Fruit fly (Drosophila melanogaster): ENCODE results near the gene Sfp65A.

Gene Sfp65A

DNA sequence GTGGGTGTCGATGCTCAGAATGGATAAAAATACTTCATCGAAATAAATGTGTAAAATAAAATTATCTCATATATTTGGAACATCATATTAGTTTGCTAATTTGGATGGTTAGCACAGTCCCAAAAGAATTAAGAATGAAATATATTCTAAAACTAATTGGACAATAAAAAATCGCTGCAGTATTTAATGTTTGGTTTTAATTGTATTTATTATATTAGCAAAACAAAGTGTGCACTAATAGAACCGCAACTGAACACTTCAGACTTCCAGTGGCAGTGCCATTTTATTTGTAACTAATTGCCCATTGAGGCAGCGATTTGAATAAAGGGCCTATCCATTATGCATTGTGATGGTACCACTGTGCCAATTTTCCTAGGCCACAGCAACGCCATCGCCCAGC lies 5.0 kb downstream of the Sfp65A start (continued):
- TF ChIP-seq svp (GFP tag): no peak
- TF ChIP-seq spab (GFP tag; optimal IDR thresholded peaks at IDR 0.05): peak; percentile 54
- TF ChIP-seq Ets21C (GFP tag; optimal IDR thresholded peaks at IDR 0.05): no peak
- TF ChIP-seq CG32006 (GFP tag; optimal IDR thresholded peaks at IDR 0.05): peak; percentile 43
- no peak for TF ChIP-seq CG1621 (tag; optimal IDR thresholded peaks at IDR 0.05)
- TF ChIP-seq CG3919 (GFP tag; optimal IDR thresholded peaks at IDR 0.05): peak; percentile 24
- peak; percentile 53 for TF ChIP-seq CG6808 (GFP tag; optimal IDR thresholded peaks at IDR 0.05)

DNA sequence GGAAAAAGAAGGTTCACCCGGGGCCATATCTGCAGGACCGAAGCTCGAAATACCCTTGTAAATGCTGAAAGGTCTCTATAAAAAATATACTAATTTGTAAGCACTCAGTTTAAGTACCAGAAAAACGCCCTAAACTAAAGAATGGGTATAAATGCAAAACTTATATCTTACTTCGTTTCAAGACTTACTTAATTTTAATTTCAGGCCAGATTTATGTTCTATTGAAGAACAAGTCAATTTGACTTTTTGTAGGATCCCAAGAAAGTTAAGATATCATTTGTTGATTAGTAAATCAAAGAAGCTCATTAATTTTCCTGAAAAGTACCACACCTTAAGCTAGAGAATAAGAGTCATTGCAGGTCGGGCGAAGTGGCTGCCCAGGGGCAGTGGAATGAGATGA lies 7.1 kb downstream of the Sfp65A start:
- TF ChIP-seq fd85E (GFP tag; optimal IDR thresholded peaks at IDR 0.05) (no peak), Hr39 (GFP tag; optimal IDR thresholded peaks at IDR 0.05) (peak; percentile 9), acj6 (GFP tag; optimal IDR thresholded peaks at IDR 0.05) (peak; percentile 6), cyc (GFP tag; optimal IDR thresholded peaks at IDR 0.05) (peak; percentile 14), esn (GFP tag; optimal IDR thresholded peaks at IDR 0.05) (peak; percentile 37), topi (GFP tag; optimal IDR thresholded peaks at IDR 0.05) (peak; percentile 26), Hr38 (GFP tag; optimal IDR thresholded peaks at IDR 0.05) (no peak), Eip78C (GFP tag) (peak; percentile 54), Smox (GFP tag; optimal IDR thresholded peaks at IDR 0.05) (peak; percentile 8), CG31627 (GFP tag; optimal IDR thresholded peaks at IDR 0.05) (peak; percentile 28), pdm3 (GFP tag; optimal IDR thresholded peaks at IDR 0.05) (no peak), svp (GFP tag) (peak; percentile 75), Met (GFP tag; optimal IDR thresholded peaks at IDR 0.05) (peak; percentile 29), Lpt (GFP tag; optimal IDR thresholded peaks at IDR 0.05) (no peak), lz (GFP tag; optimal IDR thresholded peaks at IDR 0.05) (peak; percentile 15), CG6808 (GFP tag; optimal IDR thresholded peaks at IDR 0.05) (no peak)

DNA sequence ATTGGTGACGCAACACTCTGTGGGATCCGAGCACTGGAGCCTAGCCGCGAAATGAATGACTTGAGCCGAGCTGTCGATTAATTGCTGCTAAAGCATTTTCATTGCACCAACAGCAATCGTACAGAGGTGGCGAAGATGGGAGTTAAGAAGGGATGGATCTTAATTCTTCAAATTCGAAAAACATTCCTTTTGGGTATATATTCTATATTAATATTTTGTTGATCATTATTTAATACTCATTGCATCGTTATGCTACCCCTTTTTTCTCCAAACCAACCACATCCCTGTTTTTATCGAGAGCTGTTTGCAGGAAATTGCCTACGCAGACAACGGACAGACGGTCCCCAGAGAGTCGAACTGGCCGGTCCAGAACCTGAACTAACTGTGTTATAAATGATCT lies 8.4 kb downstream of the Sfp65A start:
- no peak for TF ChIP-seq fd85E (GFP tag; optimal IDR thresholded peaks at IDR 0.05)
- peak; percentile 79 for TF ChIP-seq CG10669 (GFP tag; optimal IDR thresholded peaks at IDR 0.05)
- TF ChIP-seq dsx (GFP tag; optimal IDR thresholded peaks at IDR 0.05; ENCODE audit: poor library complexity, severe bottlenecking): peak; percentile 84
- TF ChIP-seq acj6 (GFP tag; optimal IDR thresholded peaks at IDR 0.05): peak; percentile 78
- peak; percentile 46 for TF ChIP-seq vri (GFP tag; optimal IDR thresholded peaks at IDR 0.05)
- peak; percentile 65 for TF ChIP-seq Sox14 (GFP tag; optimal IDR thresholded peaks at IDR 0.05)
- peak; percentile 84 for TF ChIP-seq CG3032 (tag; optimal IDR thresholded peaks at IDR 0.05)
- peak; percentile 67 for TF ChIP-seq CG34406 (GFP tag; optimal IDR thresholded peaks at IDR 0.05)
- TF ChIP-seq CG11294 (GFP tag; IDR thresholded peaks at IDR 0.05): no peak
- TF ChIP-seq Hr38 (GFP tag; optimal IDR thresholded peaks at IDR 0.05): no peak
- peak; percentile 93 for TF ChIP-seq Eip78C (GFP tag)
- TF ChIP-seq Eip75B (GFP tag; optimal IDR thresholded peaks at IDR 0.05): peak; percentile 57
- peak; percentile 69 for TF ChIP-seq Met (GFP tag; optimal IDR thresholded peaks at IDR 0.05)
- peak; percentile 54 for TF ChIP-seq CG8632 (GFP tag; optimal IDR thresholded peaks at IDR 0.05)
- TF ChIP-seq CG32006 (GFP tag; optimal IDR thresholded peaks at IDR 0.05): peak; percentile 67
- TF ChIP-seq ss (GFP tag; optimal IDR thresholded peaks at IDR 0.05): peak; percentile 77 to 84
- TF ChIP-seq CG8319 (GFP tag; optimal IDR thresholded peaks at IDR 0.05): no peak
- TF ChIP-seq Ets96B (tag; optimal IDR thresholded peaks at IDR 0.05): peak; percentile 79
- peak; percentile 83 for TF ChIP-seq CG6163 (GFP tag; IDR thresholded peaks at IDR 0.05)
- no peak for TF ChIP-seq Eip93F (GFP tag; optimal IDR thresholded peaks at IDR 0.05)
- peak; percentile 23 for TF ChIP-seq CG7368 (GFP tag; optimal IDR thresholded peaks at IDR 0.05)
- TF ChIP-seq CG16779 (tag; optimal IDR thresholded peaks at IDR 0.05): peak; percentile 40
- peak; percentile 44 for TF ChIP-seq Lpt (GFP tag; optimal IDR thresholded peaks at IDR 0.05)
- TF ChIP-seq pdm3 (GFP tag; optimal IDR thresholded peaks at IDR 0.05): peak; percentile 64
- peak; percentile 57 for TF ChIP-seq Sox102F (GFP tag; optimal IDR thresholded peaks at IDR 0.05)
- TF ChIP-seq Blimp-1 (GFP tag; optimal IDR thresholded peaks at IDR 0.05): peak; percentile 2
- TF ChIP-seq CG3919 (GFP tag; optimal IDR thresholded peaks at IDR 0.05): peak; percentile 81
- TF ChIP-seq topi (GFP tag; optimal IDR thresholded peaks at IDR 0.05): peak; percentile 53
- peak; percentile 69 for TF ChIP-seq esn (GFP tag; optimal IDR thresholded peaks at IDR 0.05)
- peak; percentile 80 for TF ChIP-seq CG1621 (tag; optimal IDR thresholded peaks at IDR 0.05)
- TF ChIP-seq CG11902 (GFP tag; optimal IDR thresholded peaks at IDR 0.05): peak; percentile 11
- TF ChIP-seq CG6808 (GFP tag; optimal IDR thresholded peaks at IDR 0.05): peak; percentile 54
- peak; percentile 65 for TF ChIP-seq Smox (GFP tag; optimal IDR thresholded peaks at IDR 0.05)
- TF ChIP-seq Sox15 (GFP tag; optimal IDR thresholded peaks at IDR 0.05): peak; percentile 41
- TF ChIP-seq svp (GFP tag): peak; percentile 87
- TF ChIP-seq CG4318 (GFP tag; optimal IDR thresholded peaks at IDR 0.05): peak; percentile 43
- TF ChIP-seq OdsH (GFP tag; optimal IDR thresholded peaks at IDR 0.05): peak; percentile 73
- peak; percentile 45 for TF ChIP-seq CG31627 (GFP tag; optimal IDR thresholded peaks at IDR 0.05)
- no peak for TF ChIP-seq dac (GFP tag; optimal IDR thresholded peaks at IDR 0.05)
- TF ChIP-seq Gug (GFP tag; IDR thresholded peaks at IDR 0.05): peak; percentile 44; the same call in 1 of the 2 replicates
- TF ChIP-seq CG6276 (GFP tag; optimal IDR thresholded peaks at IDR 0.05): peak; percentile 56
